Worm (Caenorhabditis elegans) whole organism, L4 larva: ENCODE data around the gene B0554.2.
A peak's percentile ranks its signal among the peaks of the same experiment; 100 is the strongest.

ENCODE experiments used
- F10B5.3 ChIP-seq: sonication (generic microtip); optimal IDR thresholded peaks from 2 replicates; lab custom pipeline; 2016; ENCODE audit warnings: mild to moderate bottlenecking, missing genetic modification characterization, missing compliant biosample characterization
- F26F4.8 ChIP-seq: fragments of 200-800 bp; sonication (Bioruptor generic); conservative IDR thresholded peaks from 2 replicates; pipeline ENCODE4 v1.3.6; 2022; ENCODE audit warnings: missing genetic modification characterization, missing compliant biosample characterization
- F49E8.2 ChIP-seq: sonication (generic microtip); optimal IDR thresholded peaks from 2 replicates; lab custom pipeline; 2016; ENCODE audit warnings: missing compliant biosample characterization, mild to moderate bottlenecking, missing genetic modification characterization, borderline replicate concordance
- Y48G9A.11 ChIP-seq: fragments of 200-800 bp; sonication (Bioruptor generic); IDR thresholded peaks from 2 replicates; pipeline ENCODE4 v1.3.6; 2022; ENCODE audit warnings: missing genetic modification reagents, missing genetic modification characterization, missing compliant biosample characterization
- ZK546.5 ChIP-seq, 2 experiments: sonication (generic microtip); optimal IDR thresholded peaks; 2 replicates each; lab custom pipeline; 2017; ENCODE audit warnings: missing biosample characterization in 2 of 2, missing genetic modification characterization in 2 of 2
- ama-1 ChIP-seq: fragments of 150-350 bp; optimal IDR thresholded peaks from 2 replicates; lab custom pipeline; 2014; ENCODE audit warnings: inconsistent platforms, mixed read lengths
- arid-1 ChIP-seq: fragments of 200-800 bp; sonication (Bioruptor generic); conservative IDR thresholded peaks from 2 replicates; pipeline ENCODE4 v1.3.6; 2022; ENCODE audit warnings: missing genetic modification reagents, missing genetic modification characterization, missing compliant biosample characterization
- ceh-32 ChIP-seq: sonication (generic microtip); optimal IDR thresholded peaks from 2 replicates; lab custom pipeline; 2016; ENCODE audit warnings: mild to moderate bottlenecking, missing genetic modification characterization, missing compliant biosample characterization; ENCODE audit not compliant: poor library complexity
- ceh-62 ChIP-seq: sonication (generic microtip); optimal IDR thresholded peaks from 2 replicates; lab custom pipeline; 2017; ENCODE audit warnings: missing biosample characterization, missing genetic modification characterization
- ctbp-1 ChIP-seq: fragments of 200-800 bp; sonication (Bioruptor generic); IDR thresholded peaks from 2 replicates; pipeline ENCODE4 v1.3.6; 2022; ENCODE audit warnings: missing genetic modification reagents, missing genetic modification characterization, missing compliant biosample characterization
- daf-12 ChIP-seq: fragments of 150-350 bp; optimal IDR thresholded peaks from 2 replicates; lab custom pipeline; 2014; ENCODE audit warnings: missing biosample characterization, missing genetic modification reagents, missing genetic modification characterization
- daf-8 ChIP-seq: fragments of 200-800 bp; sonication (Bioruptor generic); IDR thresholded peaks from 2 replicates; pipeline ENCODE4 v1.3.6; 2022; ENCODE audit warnings: missing genetic modification characterization, missing compliant biosample characterization
- dmd-9 ChIP-seq: fragments of 200-800 bp; sonication (Bioruptor generic); IDR thresholded peaks from 2 replicates; pipeline ENCODE4 v1.3.6; 2022; ENCODE audit warnings: missing genetic modification reagents, missing genetic modification characterization, missing compliant biosample characterization
- duxl-1 ChIP-seq: sonication (generic microtip); optimal IDR thresholded peaks from 2 replicates; lab custom pipeline; 2016; ENCODE audit warnings: mild to moderate bottlenecking, missing genetic modification characterization, moderate library complexity, missing compliant biosample characterization; ENCODE audit not compliant: poor library complexity
- dve-1 ChIP-seq: sonication (generic microtip); optimal IDR thresholded peaks from 2 replicates; lab custom pipeline; 2017; ENCODE audit warnings: antibody characterized with exemption, mild to moderate bottlenecking, missing genetic modification characterization, missing compliant biosample characterization; ENCODE audit not compliant: insufficient read depth
- hlh-30 ChIP-seq: sonication (generic microtip); optimal IDR thresholded peaks from 2 replicates; lab custom pipeline; 2017; ENCODE audit warnings: antibody characterized with exemption, mild to moderate bottlenecking, missing genetic modification characterization, missing compliant biosample characterization; ENCODE audit not compliant: insufficient read depth
- hmg-1.1 ChIP-seq: fragments of 200-800 bp; sonication (Bioruptor generic); IDR thresholded peaks from 2 replicates; pipeline ENCODE4 v1.3.6; 2022; ENCODE audit warnings: missing genetic modification reagents, missing genetic modification characterization, missing compliant biosample characterization
- lin-13 ChIP-seq: fragments of 150-350 bp; optimal IDR thresholded peaks from 2 replicates; lab custom pipeline; 2014; ENCODE audit warnings: missing biosample characterization, missing genetic modification reagents, missing genetic modification characterization
- lir-3 ChIP-seq: sonication (generic microtip); optimal IDR thresholded peaks from 2 replicates; lab custom pipeline; 2016; ENCODE audit warnings: mild to moderate bottlenecking, missing genetic modification characterization, missing compliant biosample characterization
- mdl-1 ChIP-seq, 2 experiments: fragments of 150-350 bp in 1 of 2; sonication (generic microtip) in 1 of 2; optimal IDR thresholded peaks; 2 replicates each; lab custom pipeline; 2014 to 2017; ENCODE audit warnings: missing biosample characterization in 2 of 2, missing genetic modification characterization in 2 of 2
- mep-1 ChIP-seq: fragments of 150-350 bp; sonication (generic microtip); optimal IDR thresholded peaks from 3 replicates; lab custom pipeline; 2014; ENCODE audit warnings: missing biosample characterization, missing genetic modification characterization
- nhr-102 ChIP-seq: sonication (generic microtip); optimal IDR thresholded peaks from 2 replicates; lab custom pipeline; 2016; ENCODE audit warnings: mild to moderate bottlenecking, missing genetic modification characterization, moderate library complexity, missing compliant biosample characterization
- nhr-111 ChIP-seq: fragments of 200-800 bp; sonication (Bioruptor generic); optimal IDR thresholded peaks from 2 replicates; lab custom pipeline; 2018; ENCODE audit warnings: mild to moderate bottlenecking, missing genetic modification characterization, missing compliant biosample characterization
- nhr-25 ChIP-seq: sonication (generic microtip); optimal IDR thresholded peaks from 2 replicates; lab custom pipeline; 2017; ENCODE audit warnings: missing genetic modification characterization, mild to moderate bottlenecking, missing compliant biosample characterization, antibody characterized with exemption, moderate library complexity, borderline replicate concordance; ENCODE audit not compliant: insufficient read depth
- nhr-48 ChIP-seq: sonication (generic microtip); optimal IDR thresholded peaks from 2 replicates; lab custom pipeline; 2016; ENCODE audit warnings: mild to moderate bottlenecking, missing genetic modification characterization, missing compliant biosample characterization
- nhr-76 ChIP-seq: fragments of 150-350 bp; optimal IDR thresholded peaks from 2 replicates; lab custom pipeline; 2014; ENCODE audit warnings: missing biosample characterization, missing genetic modification characterization
- php-3 ChIP-seq: fragments of 200-800 bp; sonication (Bioruptor generic); IDR thresholded peaks from 2 replicates; pipeline ENCODE4 v1.3.6; 2022; ENCODE audit warnings: missing genetic modification reagents, missing genetic modification characterization, missing compliant biosample characterization
- pqm-1 ChIP-seq: sonication (generic microtip); optimal IDR thresholded peaks from 2 replicates; lab custom pipeline; 2017; ENCODE audit warnings: missing biosample characterization, missing genetic modification characterization
- snpc-1.2 ChIP-seq: fragments of 200-800 bp; sonication (Bioruptor generic); IDR thresholded peaks from 2 replicates; pipeline ENCODE4 v1.3.6; 2022; ENCODE audit warnings: missing genetic modification reagents, missing genetic modification characterization, missing compliant biosample characterization
- snpc-4 ChIP-seq: fragments of 150-350 bp; optimal IDR thresholded peaks from 2 replicates; lab custom pipeline; 2014; ENCODE audit warnings: missing biosample characterization, missing genetic modification characterization
- spr-3 ChIP-seq: fragments of 200-800 bp; sonication (Bioruptor generic); optimal IDR thresholded peaks from 2 replicates; lab custom pipeline; 2018; ENCODE audit warnings: mild to moderate bottlenecking, missing genetic modification characterization, missing compliant biosample characterization
- unc-39 ChIP-seq: sonication (generic microtip); optimal IDR thresholded peaks from 2 replicates; lab custom pipeline; 2017; ENCODE audit warnings: missing biosample characterization, missing genetic modification characterization
- unc-62 ChIP-seq, 3 experiments: fragments of 150-350 bp in 1 of 3; sonication (generic microtip); optimal IDR thresholded peaks in 2 of 3; peaks in 1 of 3; 1 replicate in 1 of 3; 2 replicates in 2 of 3; lab custom pipeline; 2014 to 2017; ENCODE audit warnings: missing biosample characterization in 3 of 3, missing genetic modification characterization in 3 of 3, missing genetic modification reagents in 3 of 3, missing genotype in 1 of 3
- vab-7 ChIP-seq: fragments of 200-800 bp; sonication (Bioruptor generic); IDR thresholded peaks from 2 replicates; pipeline ENCODE4 v1.3.6; 2022; ENCODE audit warnings: missing genetic modification reagents, missing genetic modification characterization, missing compliant biosample characterization
- zag-1 ChIP-seq: fragments of 150-350 bp; optimal IDR thresholded peaks from 2 replicates; lab custom pipeline; 2014; ENCODE audit warnings: missing biosample characterization, missing genetic modification characterization
- zip-2 ChIP-seq: fragments of 150-350 bp; optimal IDR thresholded peaks from 2 replicates; lab custom pipeline; 2014; ENCODE audit warnings: missing biosample characterization, missing genetic modification characterization

The B0554.2 gene

DNA sequence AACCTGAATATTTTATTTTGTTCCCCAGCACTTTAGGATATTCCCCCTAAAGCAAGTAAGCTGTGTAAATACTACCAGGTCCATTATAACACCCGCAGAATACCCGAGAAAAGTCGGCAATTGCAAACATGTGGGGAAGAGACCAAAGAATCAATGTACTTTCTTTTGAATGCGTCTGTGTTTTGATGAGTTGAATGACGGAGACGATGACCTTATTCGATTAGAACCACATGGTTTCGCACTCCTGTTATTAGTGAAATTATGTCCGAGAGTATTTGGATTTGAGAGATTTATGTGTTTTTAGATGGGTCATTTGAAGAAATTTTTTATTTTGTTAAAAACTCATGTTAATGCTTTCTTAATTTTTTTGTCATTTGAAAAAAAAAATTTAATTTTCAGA lies 31.4 kb downstream of the B0554.2 start (continued):
- no peak for TF ChIP-seq dmd-9
- no peak for TF ChIP-seq ceh-32
- no peak for TF ChIP-seq vab-7
- TF ChIP-seq php-3 (GFP tag; lab: Robert Waterston, UW): no peak
- no peak for TF ChIP-seq spr-3 (GFP tag; lab: Kevin White, UChicago)
- no peak for TF ChIP-seq F26F4.8 (GFP tag; lab: Robert Waterston, UW)
- TF ChIP-seq ceh-62: no peak
- no peak for TF ChIP-seq nhr-25 (tag; lab: Kevin White, UChicago)
- no peak for TF ChIP-seq daf-8 (GFP tag; lab: Robert Waterston, UW)
- no peak for TF ChIP-seq nhr-102 (tag; lab: Kevin White, UChicago)
- no peak for TF ChIP-seq mep-1 (tag; lab: Kevin White, UChicago)
- TF ChIP-seq zag-1 (tag; lab: Kevin White, UChicago): no peak
- TF ChIP-seq mdl-1 (tag; optimal IDR thresholded peaks at IDR 0.05; lab: Kevin White, UChicago): peak in 1 of 2 experiments; percentile 2
- no peak for TF ChIP-seq nhr-76 (tag; lab: Kevin White, UChicago)
- no peak for TF ChIP-seq snpc-4 (tag; lab: Kevin White, UChicago)
- TF ChIP-seq zip-2 (tag; lab: Kevin White, UChicago): no peak
- TF ChIP-seq snpc-1.2 (GFP tag; lab: Robert Waterston, UW): no peak
- no peak for TF ChIP-seq arid-1 (GFP tag; lab: Robert Waterston, UW)
- TF ChIP-seq, all 104 proteins: peak for 6

DNA sequence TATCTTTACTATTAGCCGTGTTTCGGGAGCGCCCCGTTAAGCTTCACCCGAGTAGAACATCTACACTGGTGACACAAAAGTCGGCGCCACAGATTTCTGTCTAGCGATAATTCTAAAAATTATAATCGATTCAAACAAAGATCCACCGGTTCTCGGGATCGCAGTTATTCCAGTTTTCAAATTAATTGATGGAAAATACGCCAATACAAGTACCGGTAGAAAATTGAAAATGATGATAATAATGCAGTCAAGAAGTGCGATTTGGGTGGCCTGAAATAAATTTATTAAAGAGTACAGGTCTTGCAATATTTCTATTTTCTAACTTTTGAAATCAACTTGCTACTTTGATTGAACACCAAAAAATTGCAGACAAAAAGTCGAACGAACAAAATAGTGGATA lies 33.5 kb downstream of the B0554.2 start:
- TF ChIP-seq unc-62 (GFP tag; optimal IDR thresholded peaks at IDR 0.05 in 1 of 2; lab: Kevin White, UChicago) (peak in 1 of 2 experiments; percentile 73), unc-62 (tag; optimal IDR thresholded peaks at IDR 0.05; lab: Kevin White, UChicago) (no peak), F49E8.2 (tag; lab: Kevin White, UChicago) (no peak), nhr-48 (tag; lab: Kevin White, UChicago) (no peak), ZK546.5 (tag; optimal IDR thresholded peaks at IDR 0.05; lab: Kevin White, UChicago) (no peak), F10B5.3 (tag; lab: Kevin White, UChicago) (no peak), Y48G9A.11 (no peak), php-3 (GFP tag; lab: Robert Waterston, UW) (no peak), nhr-76 (tag; lab: Kevin White, UChicago) (no peak), lin-13 (GFP tag; lab: Kevin White, UChicago) (no peak), daf-8 (GFP tag; lab: Robert Waterston, UW) (no peak), dmd-9 (no peak), dve-1 (tag; lab: Kevin White, UChicago) (peak; percentile 4)

DNA sequence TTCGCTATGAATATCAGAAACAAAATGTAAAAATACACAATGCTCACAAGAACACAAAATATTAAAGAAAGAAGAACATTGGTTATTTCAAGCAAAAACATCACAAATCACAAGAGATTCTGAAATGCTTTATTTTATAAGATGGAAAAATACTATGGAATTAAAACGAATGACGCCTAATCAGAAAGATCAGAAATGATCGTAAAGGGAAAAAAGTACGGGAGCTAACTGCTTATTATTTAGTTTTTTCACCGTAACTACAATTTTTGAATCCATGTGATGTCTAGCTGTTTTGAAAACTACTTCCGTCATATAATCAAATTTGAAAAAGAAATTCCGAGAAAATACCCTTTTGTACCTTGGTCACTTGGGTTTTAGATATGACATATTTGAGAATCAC lies 34.5 kb downstream of the B0554.2 start, which contains the start of gene srbc-57:
TSS of gene srbc-57 (minus strand) at position 101 of the 400 bp plus-strand sequence.
- no peak for TF ChIP-seq hlh-30 (tag; lab: Kevin White, UChicago)
- no peak for TF ChIP-seq ZK546.5 (tag; optimal IDR thresholded peaks at IDR 0.05; lab: Kevin White, UChicago)
- no peak for TF ChIP-seq spr-3 (GFP tag; lab: Kevin White, UChicago)
- no peak for TF ChIP-seq unc-39
- TF ChIP-seq snpc-1.2 (GFP tag; lab: Robert Waterston, UW): no peak
- no peak for TF ChIP-seq daf-12 (tag; lab: Kevin White, UChicago)
- TF ChIP-seq ama-1: no peak
- no peak for TF ChIP-seq lir-3 (tag; lab: Kevin White, UChicago)
- no peak for TF ChIP-seq duxl-1 (tag; lab: Kevin White, UChicago)
- no peak for TF ChIP-seq pqm-1 (tag; lab: Kevin White, UChicago)
- no peak for TF ChIP-seq hmg-1.1 (GFP tag; lab: Robert Waterston, UW)
- no peak for TF ChIP-seq nhr-111 (GFP tag; lab: Kevin White, UChicago)
- TF ChIP-seq ctbp-1 (GFP tag; lab: Robert Waterston, UW): no peak
